Fruit fly (Drosophila melanogaster) whole organism, larva: ENCODE measurements around the gene nesd.

Experiments
- noc ChIP-seq: fragments of 200-800 bp; sonication (Bioruptor generic); optimal IDR thresholded peaks from 3 replicates; lab custom pipeline; 2019; ENCODE audit warnings: missing biosample characterization, mild to moderate bottlenecking, missing genetic modification characterization, moderate library complexity

The nesd gene

dm6 chr2L:20082155-20082964 lies 11.4 kb upstream of the nesd start:
- TF ChIP-seq noc (tag; lab: Kevin White, UChicago), result no peak

dm6 chr2L:20082965-20083855 lies 10.6 kb upstream of the nesd start:
- TF ChIP-seq noc (tag; lab: Kevin White, UChicago), result no peak

- no peak for TF ChIP-seq noc (tag; lab: Kevin White, UChicago)
These were observed 9.6 kb upstream of the nesd start for dm6 chr2L:20084068-20084651.

- peak; percentile 98 for TF ChIP-seq noc (tag; lab: Kevin White, UChicago)
These were observed 8.8 kb upstream of the nesd start, which contains the start of gene fok for dm6 chr2L:20084785-20085555. Gene fok, minus strand, starts transcription at chr2L:20085070.

dm6 chr2L:20086295-20087096 lies 7.3 kb upstream of the nesd start:
- TF ChIP-seq noc (tag; lab: Kevin White, UChicago), result peak; percentile 83

dm6 chr2L:20091094-20091679 lies 2.6 kb upstream of the nesd start, which contains the start of the genes CG10747 and Pyroxd1:
Gene CG10747, minus strand, starts transcription at chr2L:20091348.
Gene Pyroxd1, plus strand, starts transcription at chr2L:20091435.
- TF ChIP-seq noc (tag; lab: Kevin White, UChicago), result peak; percentile 99

- peak; percentile 13 for TF ChIP-seq noc (tag; lab: Kevin White, UChicago)
These were observed 3.4 kb downstream of the nesd start, which contains the start of the genes mRpS18B and Kua for dm6 chr2L:20097105-20097631. Gene mRpS18B, minus strand, starts transcription at chr2L:20097253. Gene Kua, plus strand, starts transcription at chr2L:20097581.

- no peak for TF ChIP-seq noc (tag; lab: Kevin White, UChicago)
These were observed 4.0 kb downstream of the nesd start for dm6 chr2L:20097773-20098172.

dm6 chr2L:20098194-20098593 lies 4.4 kb downstream of the nesd start:
- TF ChIP-seq noc (tag; lab: Kevin White, UChicago), result peak; percentile 20

- TF ChIP-seq noc (tag; lab: Kevin White, UChicago), result no peak
These were observed 10.3 kb downstream of the nesd start, which contains the start of gene CG13970 for dm6 chr2L:20104050-20104449. Gene CG13970, minus strand, starts transcription at chr2L:20104150.

dm6 chr2L:20104526-20104925 lies 10.8 kb downstream of the nesd start:
- TF ChIP-seq noc (tag; lab: Kevin White, UChicago), result no peak

- no peak for TF ChIP-seq noc (tag; lab: Kevin White, UChicago)
These were observed 12.8 kb downstream of the nesd start for dm6 chr2L:20106595-20106994.

dm6 chr2L:20115865-20116264 lies 22.1 kb downstream of the nesd start:
- TF ChIP-seq noc (tag; lab: Kevin White, UChicago), result no peak
